Fruit fly (Drosophila melanogaster) whole organism: ENCODE data around the gene stx.
"Not testable (repeated sequence)": the region's sequence is repeated elsewhere in the genome, so short reads cannot be mapped to it uniquely, and the experiment has no call there.

Experiments
- CG8478 ChIP-seq: fragments of >200 bp; optimal IDR thresholded peaks from 2 replicates; lab custom pipeline; 2018; ENCODE audit warnings: inconsistent platforms
- Dll ChIP-seq: fragments of >200 bp; optimal IDR thresholded peaks from 2 replicates; lab custom pipeline; 2017
- EcR ChIP-seq, 2 experiments: fragments of >200 bp; optimal IDR thresholded peaks; 2 replicates each; lab custom pipeline; 2017; ENCODE audit warnings: missing biosample characterization in 2 of 2, missing genetic modification characterization in 2 of 2, missing genetic modification reagents in 2 of 2
- pan ChIP-seq: fragments of >200 bp; optimal IDR thresholded peaks from 2 replicates; lab custom pipeline; 2017
- psq ChIP-seq: fragments of >200 bp; optimal IDR thresholded peaks from 2 replicates; lab custom pipeline; 2017
- usp ChIP-seq: fragments of >200 bp; optimal IDR thresholded peaks from 2 replicates; lab custom pipeline; 2017; ENCODE audit warnings: missing biosample characterization, missing genetic modification characterization, mixed read lengths

stx gene

dm6 chrX:10728024-10728423 lies 16.7 kb downstream of the stx start:
- no peak for TF ChIP-seq CG8478 (lab: Kevin White, UChicago)
- TF ChIP-seq usp, result no peak
- no peak for TF ChIP-seq pan (lab: Kevin White, UChicago)
- no peak for TF ChIP-seq Dll

dm6 chrX:10727318-10727717 lies 17.4 kb downstream of the stx start:
- TF ChIP-seq psq, result no peak
- no peak for TF ChIP-seq CG8478 (lab: Kevin White, UChicago)
- no peak for TF ChIP-seq pan (lab: Kevin White, UChicago)
- TF ChIP-seq usp, result no peak
- TF ChIP-seq EcR (GFP tag; optimal IDR thresholded peaks at IDR 0.05; lab: Kevin White, UChicago), result no peak
- TF ChIP-seq Dll, result no peak

- TF ChIP-seq pan (lab: Kevin White, UChicago), result no peak
- TF ChIP-seq usp, result no peak
- TF ChIP-seq Dll, result no peak
- no peak for TF ChIP-seq CG8478 (lab: Kevin White, UChicago)
- TF ChIP-seq EcR (GFP tag; optimal IDR thresholded peaks at IDR 0.05; lab: Kevin White, UChicago), result no peak
- TF ChIP-seq psq, result no peak
Observed at dm6 chrX:10726105-10726694, 18.5 kb downstream of the stx start.

- TF ChIP-seq CG8478 (lab: Kevin White, UChicago) (no peak), Dll (no peak), psq (no peak), EcR (GFP tag; optimal IDR thresholded peaks at IDR 0.05; lab: Kevin White, UChicago) (no peak), pan (lab: Kevin White, UChicago) (no peak), usp (no peak)
Observed at dm6 chrX:10723488-10724254, 21.1 kb downstream of the stx start.

- no peak for TF ChIP-seq pan (lab: Kevin White, UChicago)
- TF ChIP-seq CG8478 (lab: Kevin White, UChicago), result no peak
- TF ChIP-seq psq, result no peak
- no peak for TF ChIP-seq Dll
- TF ChIP-seq usp, result no peak
- TF ChIP-seq EcR (GFP tag; optimal IDR thresholded peaks at IDR 0.05; lab: Kevin White, UChicago), result no peak
Observed at dm6 chrX:10721901-10722479, 22.8 kb downstream of the stx start.

- TF ChIP-seq CG8478 (lab: Kevin White, UChicago) (no peak), pan (lab: Kevin White, UChicago) (no peak), psq (no peak), Dll (no peak), usp (no peak), EcR (GFP tag; optimal IDR thresholded peaks at IDR 0.05; lab: Kevin White, UChicago) (no peak)
Observed at dm6 chrX:10719280-10719679, 25.5 kb downstream of the stx start.

- TF ChIP-seq CG8478 (lab: Kevin White, UChicago) (no peak), pan (lab: Kevin White, UChicago) (no peak), Dll (no peak), EcR (GFP tag; optimal IDR thresholded peaks at IDR 0.05; lab: Kevin White, UChicago) (no peak), usp (no peak), psq (no peak)
Observed at dm6 chrX:10717869-10718268, 26.9 kb downstream of the stx start.

dm6 chrX:10697731-10698130 lies 47.0 kb downstream of the stx start:
- no peak for TF ChIP-seq EcR (GFP tag; optimal IDR thresholded peaks at IDR 0.05; lab: Kevin White, UChicago)

- TF ChIP-seq psq, result no peak
- TF ChIP-seq CG8478 (lab: Kevin White, UChicago), result no peak
- no peak for TF ChIP-seq Dll
- TF ChIP-seq pan (lab: Kevin White, UChicago), result no peak
- no peak for TF ChIP-seq usp
- no peak for TF ChIP-seq EcR (GFP tag; optimal IDR thresholded peaks at IDR 0.05; lab: Kevin White, UChicago)
Observed at dm6 chrX:10673366-10673765, 71.4 kb downstream of the stx start, which contains the start of gene CG12637. TSS of gene CG12637 (minus strand) at chrX:10673466.

dm6 chrX:10661743-10662142 lies 83.0 kb downstream of the stx start, which contains the start of gene Rab9E:
TSS of gene Rab9E (minus strand) at chrX:10661843.
- TF ChIP-seq pan (lab: Kevin White, UChicago); Dll; CG8478 (lab: Kevin White, UChicago): not testable (repeated sequence)
